Fruit fly (Drosophila melanogaster): Measurements from ENCODE around the gene CG43349.

Gene CG43349

DNA sequence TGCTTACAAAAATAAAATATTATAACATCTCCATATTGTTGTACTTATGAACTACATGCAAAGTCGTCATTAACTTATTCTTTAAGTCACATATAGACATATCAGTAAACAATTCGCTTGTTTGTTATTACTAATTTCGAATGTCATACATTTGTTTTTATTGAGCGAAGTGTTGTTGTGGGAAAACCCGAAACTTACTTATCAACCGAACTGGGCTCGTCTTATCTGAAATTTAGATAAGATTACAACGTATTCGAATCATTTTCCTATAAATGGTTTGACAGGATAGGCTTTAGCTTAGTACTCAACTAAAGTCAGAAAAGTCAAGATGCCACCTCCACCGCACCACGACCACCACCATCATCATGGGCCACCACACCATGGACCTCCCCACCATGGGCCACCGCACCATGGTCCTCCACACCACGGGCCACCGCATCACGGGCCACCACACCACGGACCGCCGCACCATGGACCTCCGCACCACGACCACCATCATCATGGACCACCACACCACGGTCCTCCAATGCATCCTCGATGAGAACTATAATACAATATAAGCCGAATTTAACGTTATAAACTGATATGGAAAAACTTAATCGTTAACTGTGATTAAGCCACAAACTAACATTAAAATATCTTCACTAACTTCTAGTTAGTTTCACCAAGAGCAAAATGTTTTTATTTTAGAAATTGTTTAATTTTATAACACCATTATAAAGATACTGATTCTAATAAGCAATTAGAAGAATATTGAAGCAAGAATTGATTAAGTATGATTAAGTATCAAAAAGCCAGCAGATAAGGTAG, at the start of gene CG43349, which contains the start of gene CG5011:
Gene CG43349, plus strand, starts transcription at position 294 of the 810 bp plus-strand sequence.
Gene CG5011, plus strand, starts transcription at position 760 of the 810 bp plus-strand sequence.
- TF ChIP-seq mirr (GFP tag; optimal IDR thresholded peaks at IDR 0.05) (peak; percentile 26), CG10565 (GFP tag; optimal IDR thresholded peaks at IDR 0.05) (no peak), exex (tag; optimal IDR thresholded peaks at IDR 0.05) (peak; percentile 54), lab (GFP tag; optimal IDR thresholded peaks at IDR 0.05) (peak; percentile 27), CG13296 (GFP tag; optimal IDR thresholded peaks at IDR 0.05) (no peak), Ets65A (GFP tag) (peak; percentile 42), CG1832 (GFP tag; optimal IDR thresholded peaks at IDR 0.05) (no peak), ems (GFP tag; optimal IDR thresholded peaks at IDR 0.05) (no peak), Dbx (GFP tag; IDR thresholded peaks at IDR 0.05) (peak; percentile 6; the same call in 1 of the 3 replicates), GATAe (GFP tag; conservative IDR thresholded peaks at IDR 0.05) (peak; percentile 43; the same call in 1 of the 2 replicates), Med (GFP tag) (peak; percentile 57), CG32532 (GFP tag; IDR thresholded peaks at IDR 0.05) (peak; percentile 17; the same call in 1 of the 2 replicates), slbo (GFP tag; IDR thresholded peaks at IDR 0.05) (0 out of 2 replicates have a peak, but pooled peaks have one; percentile 19)

DNA sequence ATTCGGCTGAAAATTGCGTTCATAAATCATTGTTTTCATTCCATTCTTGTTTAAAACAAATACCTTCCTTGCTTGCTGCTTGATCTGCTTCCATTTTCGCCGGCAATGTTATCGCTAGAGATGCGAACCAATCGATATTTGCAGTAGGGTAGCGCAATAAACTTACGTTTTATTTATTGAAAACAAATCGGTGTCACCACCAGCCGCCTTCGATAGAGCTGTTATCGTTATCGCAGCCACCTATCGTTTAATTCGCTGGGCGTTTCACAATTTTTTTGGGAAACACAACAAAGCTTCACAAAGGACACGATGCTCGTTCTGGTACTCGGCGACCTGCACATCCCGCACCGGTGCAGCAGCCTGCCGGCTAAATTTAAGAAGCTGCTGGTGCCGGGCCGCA, 49.5 kb upstream of the CG43349 start, which contains the start of the genes Tfb4 and Vps29:
Gene Tfb4, minus strand, starts transcription at position 124 of the 400 bp plus-strand sequence.
Gene Vps29, plus strand, starts transcription at position 213 of the 400 bp plus-strand sequence.
- peak; percentile 86 for TF ChIP-seq unc-4 (GFP tag; IDR thresholded peaks at IDR 0.05; ENCODE audit: partially characterized antibody)
- no peak for TF ChIP-seq gsb-n (tag; optimal IDR thresholded peaks at IDR 0.05)
- TF ChIP-seq pnt (GFP tag; optimal IDR thresholded peaks at IDR 0.05): no peak
- no peak for TF ChIP-seq CG1603 (tag; optimal IDR thresholded peaks at IDR 0.05)
- TF ChIP-seq Gsc (GFP tag; IDR thresholded peaks at IDR 0.05): no peak
- TF ChIP-seq CG12769 (tag; optimal IDR thresholded peaks at IDR 0.05): no peak
- no peak for TF ChIP-seq CG9817 (tag; optimal IDR thresholded peaks at IDR 0.05)
- peak; percentile 89 for TF ChIP-seq sna (GFP tag; IDR thresholded peaks at IDR 0.05; ENCODE audit: partially characterized antibody)
- TF ChIP-seq Sry-β (GFP tag; optimal IDR thresholded peaks at IDR 0.05): no peak
- no peak for TF ChIP-seq Eip74EF (GFP tag; optimal IDR thresholded peaks at IDR 0.05)
- 0 out of 3 replicates have a peak, but pooled peaks have one; percentile 21 for TF ChIP-seq Mrtf (GFP tag; IDR thresholded peaks at IDR 0.05)
- TF ChIP-seq CG12104 (GFP tag; optimal IDR thresholded peaks at IDR 0.05): no peak
- no peak for TF ChIP-seq Poxn (GFP tag; IDR thresholded peaks at IDR 0.05)
- no peak for TF ChIP-seq fd102C (GFP tag; optimal IDR thresholded peaks at IDR 0.05)
- no peak for TF ChIP-seq Blimp-1 (GFP tag; optimal IDR thresholded peaks at IDR 0.05)
- no peak for TF ChIP-seq sens-2 (GFP tag; IDR thresholded peaks at IDR 0.05)
- TF ChIP-seq vfl (GFP tag; optimal IDR thresholded peaks at IDR 0.05): peak; percentile 52
- no peak for TF ChIP-seq CG30431 (GFP tag; optimal IDR thresholded peaks at IDR 0.05)
- TF ChIP-seq Jarid2 (GFP tag; optimal IDR thresholded peaks at IDR 0.05): no peak
- TF ChIP-seq insv (GFP tag; optimal IDR thresholded peaks at IDR 0.05): no peak
- no peak for TF ChIP-seq CG17361 (GFP tag; IDR thresholded peaks at IDR 0.05)
- no peak for TF ChIP-seq org-1 (GFP tag; optimal IDR thresholded peaks at IDR 0.05)
- peak; percentile 76 for TF ChIP-seq E2f2 (GFP tag; IDR thresholded peaks at IDR 0.05)
- no peak for TF ChIP-seq oc (tag; optimal IDR thresholded peaks at IDR 0.05)
- TF ChIP-seq CG13123 (GFP tag; optimal IDR thresholded peaks at IDR 0.05): no peak
- no peak for TF ChIP-seq croc (GFP tag; conservative IDR thresholded peaks at IDR 0.05)
- no peak for TF ChIP-seq CG7357 (GFP tag; IDR thresholded peaks at IDR 0.05)
- no peak for TF ChIP-seq lola (GFP tag; optimal IDR thresholded peaks at IDR 0.05)
- TF ChIP-seq CG31365 (tag; optimal IDR thresholded peaks at IDR 0.05): no peak
- no peak for TF ChIP-seq CrebB (tag; optimal IDR thresholded peaks at IDR 0.05)
- TF ChIP-seq abd-A (tag; optimal IDR thresholded peaks at IDR 0.05): no peak
- no peak for TF ChIP-seq sim (GFP tag; IDR thresholded peaks at IDR 0.05)
- TF ChIP-seq HLHmδ (GFP tag; optimal IDR thresholded peaks at IDR 0.05): no peak
- no peak for TF ChIP-seq salm (tag; optimal IDR thresholded peaks at IDR 0.05)
- TF ChIP-seq CG4707 (GFP tag; optimal IDR thresholded peaks at IDR 0.05): no peak

Measured in whole organism, embryonic.